Worm (Caenorhabditis elegans): ENCODE data around the gene Y54E2A.4.

DNA sequence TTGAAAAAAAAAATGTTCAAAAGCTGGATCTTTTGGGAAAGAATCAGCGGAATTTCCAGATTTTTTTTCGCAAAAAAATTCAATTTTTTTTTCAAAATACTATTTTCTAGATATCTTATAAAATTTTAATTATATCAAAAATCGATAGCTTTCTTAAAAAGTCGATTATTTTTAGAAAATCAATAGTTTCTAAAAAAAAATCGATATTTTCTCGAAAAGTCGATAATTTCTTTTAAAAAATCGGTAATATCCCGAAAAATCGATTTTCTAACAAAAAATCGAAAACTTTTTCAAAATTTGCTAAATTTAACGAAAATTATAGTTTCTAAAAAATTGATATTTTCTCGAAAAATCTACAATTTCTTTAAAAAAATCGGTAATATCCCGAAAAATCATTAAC, 14.4 kb downstream of the Y54E2A.4 start:
- no peak for TF ChIP-seq ztf-3 (GFP tag; optimal IDR thresholded peaks at IDR 0.05)
- TF ChIP-seq F10E7.11 (tag; optimal IDR thresholded peaks at IDR 0.05) = no peak
- TF ChIP-seq snpc-3.4 (tag; optimal IDR thresholded peaks at IDR 0.05) = no peak
- TF ChIP-seq unc-62 (GFP tag; optimal IDR thresholded peaks at IDR 0.05) = no peak
- no peak for TF ChIP-seq ama-1 (optimal IDR thresholded peaks at IDR 0.05)
- no peak for TF ChIP-seq ama-1 (GFP tag; optimal IDR thresholded peaks at IDR 0.05)
- TF ChIP-seq lin-40 (tag; optimal IDR thresholded peaks at IDR 0.05) = no peak
- TF ChIP-seq hmg-20 (GFP tag; IDR thresholded peaks at IDR 0.05) = no peak
- TF ChIP-seq F52B5.7 (tag; optimal IDR thresholded peaks at IDR 0.05) = no peak
- TF ChIP-seq Y67H2A.10 (GFP tag; conservative IDR thresholded peaks at IDR 0.05) = no peak
